Worm (Caenorhabditis elegans) whole organism, L1 larva: ENCODE measurements around the gene dpm-1.

Source experiments
- C04F5.9 ChIP-seq: sonication (generic microtip); optimal IDR thresholded peaks from 2 replicates; lab custom pipeline; 2016; ENCODE audit warnings: missing genetic modification characterization, missing compliant biosample characterization
- C34B4.2 ChIP-seq: sonication (generic microtip); optimal IDR thresholded peaks from 2 replicates; lab custom pipeline; 2017; ENCODE audit warnings: mild to moderate bottlenecking, missing genetic modification characterization, missing compliant biosample characterization
- F16B12.6 ChIP-seq: fragments of 150-350 bp; optimal IDR thresholded peaks from 2 replicates; lab custom pipeline; 2014; ENCODE audit warnings: missing biosample characterization, missing genetic modification characterization
- aha-1 ChIP-seq: fragments of 150-350 bp; optimal IDR thresholded peaks from 2 replicates; lab custom pipeline; 2014; ENCODE audit warnings: missing biosample characterization, missing genetic modification characterization
- alr-1 ChIP-seq: fragments of 200-800 bp; sonication (Bioruptor generic); optimal IDR thresholded peaks from 2 replicates; lab custom pipeline; 2018; ENCODE audit warnings: borderline replicate concordance, mild to moderate bottlenecking, missing genetic modification characterization, missing compliant biosample characterization
- ceh-88 ChIP-seq: fragments of 200-800 bp; sonication (Bioruptor generic); IDR thresholded peaks from 2 replicates; pipeline ENCODE4 v1.3.6; 2022; ENCODE audit warnings: missing genetic modification characterization, missing compliant biosample characterization
- dpl-1 ChIP-seq, 3 experiments: fragments of 150-350 bp in 2 of 3; sonication (generic microtip) in 1 of 3; optimal IDR thresholded peaks; 2 replicates each; lab custom pipeline; 2014 to 2017; ENCODE audit warnings: missing biosample characterization in 3 of 3, missing genetic modification characterization in 3 of 3, missing genetic modification reagents in 3 of 3
- dsc-1 ChIP-seq: sonication (generic microtip); optimal IDR thresholded peaks from 2 replicates; lab custom pipeline; 2016; ENCODE audit warnings: mild to moderate bottlenecking, missing genetic modification characterization, missing compliant biosample characterization
- efl-3 ChIP-seq: fragments of 200-800 bp; sonication (Bioruptor generic); optimal IDR thresholded peaks from 2 replicates; lab custom pipeline; 2018; ENCODE audit warnings: mild to moderate bottlenecking, missing genetic modification characterization, missing compliant biosample characterization
- egl-27 ChIP-seq, 2 experiments: fragments of 150-350 bp in 1 of 2; sonication (generic microtip); optimal IDR thresholded peaks; 3 replicates each; lab custom pipeline; 2017 to 2018; ENCODE audit warnings: missing biosample characterization in 2 of 2, missing genetic modification characterization in 2 of 2, missing genetic modification reagents in 2 of 2
- elt-2 ChIP-seq: sonication (generic microtip); optimal IDR thresholded peaks from 2 replicates; lab custom pipeline; 2016; ENCODE audit warnings: missing genetic modification characterization, mild to moderate bottlenecking, inconsistent platforms, missing compliant biosample characterization, missing genetic modification reagents
- fkh-10 ChIP-seq: sonication (generic microtip); optimal IDR thresholded peaks from 2 replicates; lab custom pipeline; 2017; ENCODE audit warnings: missing biosample characterization, missing genetic modification reagents, missing genetic modification characterization
- fkh-4 ChIP-seq: sonication (generic microtip); optimal IDR thresholded peaks from 2 replicates; lab custom pipeline; 2016; ENCODE audit warnings: missing compliant biosample characterization, missing genetic modification characterization, borderline replicate concordance
- fkh-8 ChIP-seq: sonication (generic microtip); optimal IDR thresholded peaks from 2 replicates; lab custom pipeline; 2016; ENCODE audit warnings: mild to moderate bottlenecking, missing genetic modification characterization, missing compliant biosample characterization
- irx-1 ChIP-seq: sonication (generic microtip); optimal IDR thresholded peaks from 2 replicates; lab custom pipeline; 2016; ENCODE audit warnings: missing genetic modification characterization, missing compliant biosample characterization
- jun-1 ChIP-seq: fragments of 150-350 bp; optimal IDR thresholded peaks from 2 replicates; lab custom pipeline; 2014; ENCODE audit warnings: missing biosample characterization, missing genetic modification reagents, missing genetic modification characterization
- lin-35 ChIP-seq, 2 experiments: fragments of 150-350 bp; optimal IDR thresholded peaks; 2 replicates each; lab custom pipeline; 2014; ENCODE audit warnings: missing biosample characterization in 2 of 2, missing genetic modification characterization in 2 of 2, missing genetic modification reagents in 2 of 2
- lin-39 ChIP-seq: fragments of 150-350 bp; optimal IDR thresholded peaks from 2 replicates; lab custom pipeline; 2014; ENCODE audit warnings: missing biosample characterization, missing genetic modification reagents, missing genetic modification characterization
- lir-3 ChIP-seq: sonication (generic microtip); optimal IDR thresholded peaks from 2 replicates; lab custom pipeline; 2016; ENCODE audit warnings: mild to moderate bottlenecking, missing genetic modification characterization, moderate library complexity, missing compliant biosample characterization; ENCODE audit not compliant: poor library complexity
- lsy-2 ChIP-seq, 2 experiments: fragments of 150-350 bp; optimal IDR thresholded peaks; 2 replicates each; lab custom pipeline; 2014; ENCODE audit warnings: missing biosample characterization in 2 of 2, missing genetic modification characterization in 2 of 2
- mab-9 ChIP-seq: fragments of 200-800 bp; sonication (Bioruptor generic); IDR thresholded peaks from 2 replicates; pipeline ENCODE4 v1.3.6; 2022; ENCODE audit warnings: missing genetic modification reagents, missing genetic modification characterization, missing compliant biosample characterization
- mef-2 ChIP-seq: fragments of 150-350 bp; optimal IDR thresholded peaks from 2 replicates; lab custom pipeline; 2014; ENCODE audit warnings: missing biosample characterization, missing genetic modification characterization
- mep-1 ChIP-seq: fragments of 150-350 bp; optimal IDR thresholded peaks from 2 replicates; lab custom pipeline; 2014; ENCODE audit warnings: missing biosample characterization, missing genetic modification characterization
- nhr-20 ChIP-seq: sonication (generic microtip); optimal IDR thresholded peaks from 2 replicates; lab custom pipeline; 2016; ENCODE audit warnings: mild to moderate bottlenecking, missing genetic modification characterization, missing compliant biosample characterization
- nhr-237 ChIP-seq: fragments of 150-350 bp; optimal IDR thresholded peaks from 2 replicates; lab custom pipeline; 2014; ENCODE audit warnings: missing biosample characterization, missing genetic modification characterization
- nhr-28 ChIP-seq: fragments of 150-350 bp; optimal IDR thresholded peaks from 2 replicates; lab custom pipeline; 2014; ENCODE audit warnings: missing biosample characterization, missing genetic modification characterization
- nhr-47 ChIP-seq: sonication (generic microtip); optimal IDR thresholded peaks from 2 replicates; lab custom pipeline; 2016; ENCODE audit warnings: mild to moderate bottlenecking, missing genetic modification characterization, moderate library complexity, missing compliant biosample characterization
- nhr-76 ChIP-seq: sonication (generic microtip); optimal IDR thresholded peaks from 2 replicates; lab custom pipeline; 2017; ENCODE audit warnings: missing biosample characterization, missing genetic modification characterization
- nhr-85 ChIP-seq: sonication (generic microtip); peaks from one replicate; lab custom pipeline; 2016; ENCODE audit warnings: missing genetic modification characterization, inconsistent platforms, missing compliant biosample characterization
- nhr-90 ChIP-seq: sonication (generic microtip); optimal IDR thresholded peaks from 2 replicates; lab custom pipeline; 2016; ENCODE audit warnings: mild to moderate bottlenecking, missing genetic modification characterization, missing compliant biosample characterization; ENCODE audit not compliant: poor library complexity
- pax-3 ChIP-seq: fragments of 200-800 bp; sonication (Bioruptor generic); optimal IDR thresholded peaks from 2 replicates; lab custom pipeline; 2018; ENCODE audit warnings: mild to moderate bottlenecking, missing genetic modification characterization, moderate library complexity, missing compliant biosample characterization
- rnt-1 ChIP-seq: sonication (generic microtip); optimal IDR thresholded peaks from 2 replicates; lab custom pipeline; 2016; ENCODE audit warnings: mild to moderate bottlenecking, missing genetic modification characterization, moderate library complexity, missing compliant biosample characterization
- sptf-1 ChIP-seq: fragments of 150-350 bp; optimal IDR thresholded peaks from 2 replicates; lab custom pipeline; 2014; ENCODE audit warnings: missing biosample characterization, missing genetic modification characterization
- swsn-7 ChIP-seq: sonication (generic microtip); optimal IDR thresholded peaks from 2 replicates; lab custom pipeline; 2016; ENCODE audit warnings: missing genetic modification characterization, missing compliant biosample characterization
- tbx-2 ChIP-seq: sonication (generic microtip); optimal IDR thresholded peaks from 2 replicates; lab custom pipeline; 2016; ENCODE audit warnings: missing genetic modification characterization, missing compliant biosample characterization
- tlp-1 ChIP-seq: fragments of 150-350 bp; optimal IDR thresholded peaks from 2 replicates; lab custom pipeline; 2014; ENCODE audit warnings: missing biosample characterization, missing genetic modification characterization
- unc-130 ChIP-seq: fragments of 150-350 bp; optimal IDR thresholded peaks from 2 replicates; lab custom pipeline; 2017; ENCODE audit warnings: missing biosample characterization, missing genetic modification characterization, inconsistent platforms
- unc-62 ChIP-seq: fragments of 150-350 bp; optimal IDR thresholded peaks from 2 replicates; lab custom pipeline; 2014; ENCODE audit warnings: missing biosample characterization, missing genetic modification reagents, missing genetic modification characterization
- unc-98 ChIP-seq: fragments of 200-800 bp; sonication (Bioruptor generic); IDR thresholded peaks from 2 replicates; pipeline ENCODE4 v1.3.6; 2022; ENCODE audit warnings: missing genetic modification characterization, missing compliant biosample characterization
- vab-15 ChIP-seq: sonication (generic microtip); optimal IDR thresholded peaks from 2 replicates; lab custom pipeline; 2017; ENCODE audit warnings: missing genotype, mild to moderate bottlenecking, missing genetic modification characterization, missing compliant biosample characterization
- xbp-1 ChIP-seq: sonication (generic microtip); optimal IDR thresholded peaks from 2 replicates; lab custom pipeline; 2016; ENCODE audit warnings: missing genetic modification characterization, missing compliant biosample characterization

Gene dpm-1

DNA sequence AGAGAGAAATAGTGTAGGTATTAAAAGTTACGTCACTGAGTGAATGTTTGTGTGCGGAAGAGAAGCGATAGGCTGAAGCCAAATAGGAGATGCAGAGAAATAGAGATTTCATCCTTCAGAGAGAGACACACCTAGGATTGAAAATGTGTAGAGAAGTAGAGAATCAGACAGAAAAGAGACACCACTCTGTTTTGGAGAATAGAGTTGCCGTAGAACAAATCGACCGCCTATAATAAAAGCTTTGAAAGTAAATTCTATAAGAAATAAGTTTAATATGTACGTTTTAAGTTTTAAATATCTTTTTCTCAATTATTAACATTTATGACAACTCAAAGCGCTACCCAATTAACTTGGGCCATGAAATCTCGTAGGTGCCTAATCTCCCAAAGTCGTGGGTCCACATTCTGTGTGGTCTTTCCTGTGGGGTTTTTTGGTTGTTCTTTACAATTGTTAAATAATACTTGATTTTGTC is 35.0 kb upstream of the dpm-1 start, which contains the start of gene T07A9.12 (continued):
- no peak for TF ChIP-seq fkh-4 (tag; lab: Kevin White, UChicago)
- no peak for TF ChIP-seq lin-39 (tag; lab: Kevin White, UChicago)
- peak; percentile 38 to 42 (median 42) for TF ChIP-seq dpl-1 (GFP tag; optimal IDR thresholded peaks at IDR 0.05; lab: Kevin White, UChicago)
- no peak for TF ChIP-seq mab-9
- TF ChIP-seq tbx-2 (tag; lab: Kevin White, UChicago): peak; percentile 82
- TF ChIP-seq unc-130 (tag; lab: Kevin White, UChicago): peak; percentile 77
- peak; percentile 25 for TF ChIP-seq F16B12.6 (tag; lab: Kevin White, UChicago)
- TF ChIP-seq jun-1: peak; percentile 63
- TF ChIP-seq nhr-76: no peak
- no peak for TF ChIP-seq tlp-1 (tag; lab: Kevin White, UChicago)
- peak; percentile 54 for TF ChIP-seq dsc-1 (tag; lab: Kevin White, UChicago)
- peak; percentile 74 to 76 for TF ChIP-seq lin-35 (GFP tag; optimal IDR thresholded peaks at IDR 0.05; lab: Kevin White, UChicago)
- peak; percentile 82 to 88 for TF ChIP-seq lsy-2 (tag; optimal IDR thresholded peaks at IDR 0.05; lab: Kevin White, UChicago)
- peak; percentile 81 for TF ChIP-seq pax-3 (tag; lab: Kevin White, UChicago)
- TF ChIP-seq nhr-237 (tag; lab: Kevin White, UChicago): peak; percentile 42
- peak in 1 of 2 experiments; percentile 50 for TF ChIP-seq egl-27 (tag; optimal IDR thresholded peaks at IDR 0.05; lab: Kevin White, UChicago)
- no peak for TF ChIP-seq nhr-28 (tag; lab: Kevin White, UChicago)
- TF ChIP-seq lir-3 (tag; lab: Kevin White, UChicago): peak; percentile 84
- TF ChIP-seq fkh-8 (tag; lab: Kevin White, UChicago): peak; percentile 83
- no peak for TF ChIP-seq sptf-1 (tag; lab: Kevin White, UChicago)
- TF ChIP-seq mep-1 (tag; lab: Kevin White, UChicago): peak; percentile 86
- peak; percentile 35 for TF ChIP-seq irx-1 (tag; lab: Kevin White, UChicago)
- TF ChIP-seq nhr-85: peak; percentile 78
- peak; percentile 83 for TF ChIP-seq vab-15 (tag; lab: Kevin White, UChicago)
- TF ChIP-seq unc-62 (GFP tag; lab: Kevin White, UChicago): no peak
- peak; percentile 81 for TF ChIP-seq nhr-20 (tag; lab: Kevin White, UChicago)
- TF ChIP-seq efl-3 (GFP tag; lab: Kevin White, UChicago): no peak
- TF ChIP-seq elt-2: peak; percentile 66
- TF ChIP-seq unc-98 (GFP tag; lab: Robert Waterston, UW): peak; percentile 71
- peak; percentile 69 for TF ChIP-seq xbp-1 (tag; lab: Kevin White, UChicago)
- peak; percentile 81 for TF ChIP-seq nhr-47 (tag; lab: Kevin White, UChicago)
- peak; percentile 80 for TF ChIP-seq swsn-7
- peak; percentile 51 for TF ChIP-seq C04F5.9 (tag; lab: Kevin White, UChicago)
- TF ChIP-seq nhr-90 (tag; lab: Kevin White, UChicago): peak; percentile 77

DNA sequence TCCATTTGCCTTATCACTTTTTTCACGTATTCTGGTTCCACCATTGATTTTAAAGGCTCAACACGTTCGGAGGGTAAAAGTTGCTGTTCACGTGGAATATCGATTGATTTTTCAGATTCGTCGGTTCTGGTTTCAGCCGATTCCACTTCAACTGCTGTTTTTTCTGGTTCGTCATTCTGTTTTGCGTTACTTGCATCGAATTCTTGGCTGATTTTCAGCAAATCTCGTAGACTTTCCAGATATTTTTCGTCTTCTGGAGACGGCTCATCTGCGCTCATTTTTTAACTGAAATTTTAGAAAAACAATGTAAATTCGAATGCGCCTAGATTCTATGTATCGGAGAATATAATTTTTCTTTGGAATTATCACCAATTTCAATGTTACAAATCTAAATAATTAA is 25.8 kb upstream of the dpm-1 start, which contains the start of gene eri-1:
eri-1 (minus strand) TSS at position 285 of the 400 bp plus-strand sequence.
- TF ChIP-seq ceh-88: no peak
- no peak for TF ChIP-seq C34B4.2 (tag; lab: Kevin White, UChicago)
- TF ChIP-seq fkh-10 (GFP tag; lab: Kevin White, UChicago): no peak
- no peak for TF ChIP-seq rnt-1 (tag; lab: Kevin White, UChicago)
- no peak for TF ChIP-seq swsn-7
- TF ChIP-seq alr-1: no peak
- TF ChIP-seq unc-130 (tag; lab: Kevin White, UChicago): no peak
- TF ChIP-seq mef-2 (tag; lab: Kevin White, UChicago): no peak
- no peak for TF ChIP-seq aha-1
